Fruit fly (Drosophila melanogaster) whole organism, pupa: ENCODE measurements around the gene CG9586.

ENCODE experiments used
- CG10348 ChIP-seq: fragments of 200-800 bp; sonication (Bioruptor generic); IDR thresholded peaks from 2 replicates; pipeline ENCODE4 v1.3.6; 2022; ENCODE audit warnings: missing biosample characterization, missing genetic modification characterization
- CG13204 ChIP-seq: fragments of 200-800 bp; sonication (Bioruptor generic); optimal IDR thresholded peaks from 2 replicates; lab custom pipeline; 2018; ENCODE audit warnings: missing biosample characterization, mild to moderate bottlenecking, missing genetic modification characterization, moderate library complexity
- CG17806 ChIP-seq: fragments of 200-800 bp; sonication (Bioruptor generic); optimal IDR thresholded peaks from 2 replicates; lab custom pipeline; 2018; ENCODE audit warnings: missing biosample characterization, mild to moderate bottlenecking, missing genetic modification characterization, moderate library complexity
- CG32121 ChIP-seq: fragments of 200-800 bp; sonication (Bioruptor generic); IDR thresholded peaks from 2 replicates; pipeline ENCODE4 v1.3.6; 2022; ENCODE audit warnings: missing biosample characterization, missing genetic modification characterization
- CG34367 ChIP-seq: fragments of 200-800 bp; sonication (Bioruptor generic); optimal IDR thresholded peaks from 2 replicates; lab custom pipeline; 2018; ENCODE audit warnings: missing biosample characterization, mild to moderate bottlenecking, missing genetic modification characterization
- CG4496 ChIP-seq: fragments of 200-800 bp; sonication (Bioruptor generic); IDR thresholded peaks from 3 replicates; pipeline ENCODE4 v1.3.6; 2022; ENCODE audit warnings: missing biosample characterization, missing genetic modification characterization
- CG8159 ChIP-seq: fragments of 200-800 bp; sonication (Bioruptor generic); optimal IDR thresholded peaks from 3 replicates; lab custom pipeline; 2018; ENCODE audit warnings: missing biosample characterization, mild to moderate bottlenecking, missing genetic modification characterization, moderate library complexity
- CG8301 ChIP-seq: fragments of 200-800 bp; sonication (Bioruptor generic); optimal IDR thresholded peaks from 2 replicates; lab custom pipeline; 2018; ENCODE audit warnings: missing biosample characterization, mild to moderate bottlenecking, missing genetic modification characterization
- CG9948 ChIP-seq: fragments of 200-800 bp; sonication (Bioruptor generic); optimal IDR thresholded peaks from 2 replicates; lab custom pipeline; 2018; ENCODE audit warnings: missing biosample characterization, mild to moderate bottlenecking, missing genetic modification characterization, moderate library complexity
- EcR ChIP-seq: fragments of 200-800 bp; sonication (Bioruptor generic); optimal IDR thresholded peaks from 3 replicates; lab custom pipeline; 2019; ENCODE audit warnings: missing biosample characterization, missing genetic modification characterization, mild to moderate bottlenecking, moderate library complexity, missing genetic modification reagents
- Pif1B ChIP-seq: fragments of 200-800 bp; sonication (Bioruptor generic); optimal IDR thresholded peaks from 3 replicates; lab custom pipeline; 2016; ENCODE audit warnings: missing biosample characterization, missing genetic modification characterization
- gl ChIP-seq: fragments of 200-800 bp; sonication (Bioruptor generic); optimal IDR thresholded peaks from 2 replicates; lab custom pipeline; 2018; ENCODE audit warnings: missing biosample characterization, mild to moderate bottlenecking, missing genetic modification characterization
- rn ChIP-seq: fragments of 200-800 bp; sonication (Bioruptor generic); IDR thresholded peaks from 2 replicates; pipeline ENCODE4 v1.3.6; 2022; ENCODE audit warnings: missing biosample characterization, missing genetic modification characterization

DNA sequence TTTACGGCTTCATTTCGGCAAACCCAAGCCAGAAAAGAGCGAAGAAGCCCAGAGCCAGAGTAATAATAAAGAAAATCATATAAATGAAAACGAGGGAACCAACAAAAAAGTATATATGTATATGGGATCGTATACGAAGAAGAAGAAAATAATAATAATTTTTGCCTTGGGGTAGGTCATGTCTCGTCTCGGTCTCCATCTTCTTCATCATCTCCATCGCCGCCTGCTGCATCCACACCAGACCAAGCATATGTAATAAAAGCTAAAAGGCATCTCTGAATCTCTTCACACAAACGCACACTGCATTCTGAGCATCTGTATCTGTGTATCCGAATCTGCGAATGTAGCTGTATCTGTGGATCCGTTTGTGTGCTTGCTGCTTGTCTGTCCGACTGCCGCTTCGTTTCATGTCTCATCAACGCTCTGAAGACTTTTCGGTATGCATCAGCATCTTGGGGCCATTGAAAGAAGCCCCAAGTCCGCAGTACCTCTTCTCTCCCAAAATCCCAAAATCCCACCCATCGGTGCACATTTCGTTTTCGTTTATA, 32.1 kb upstream of the CG9586 start:
- TF ChIP-seq gl (tag; lab: Kevin White, UChicago), result peak; percentile 13
- no peak for TF ChIP-seq CG8301 (tag; lab: Kevin White, UChicago)
- 0 out of 2 replicates have a peak, but pooled peaks have one; percentile 8 for TF ChIP-seq CG32121
- no peak for TF ChIP-seq CG8159
- no peak for TF ChIP-seq CG4496 (GFP tag; lab: Robert Waterston, UW)
- no peak for TF ChIP-seq Pif1B (GFP tag; lab: Kevin White, UChicago)
- no peak for TF ChIP-seq CG17806 (tag; lab: Kevin White, UChicago)
- TF ChIP-seq CG10348, result no peak
- TF ChIP-seq EcR (GFP tag; lab: Kevin White, UChicago), result peak; percentile 79
- peak; percentile 29 for TF ChIP-seq CG13204 (GFP tag; lab: Kevin White, UChicago)
- TF ChIP-seq rn (GFP tag; lab: Robert Waterston, UW), result no peak
- no peak for TF ChIP-seq CG9948
- TF ChIP-seq CG34367 (tag; lab: Kevin White, UChicago), result no peak
